Fruit fly (Drosophila melanogaster): ENCODE measurements around the gene Tango4.
A peak's percentile ranks its signal among the peaks of the same experiment; 100 is the strongest.

The Tango4 gene

dm6 chrX:12028825-12029514, 8.1 kb downstream of the Tango4 start, which contains the start of gene Usp7 (continued):
- TF ChIP-seq CG16813 (GFP tag; IDR thresholded peaks at IDR 0.05; ENCODE audit: partially characterized antibody) (peak; percentile 97), lola (GFP tag; optimal IDR thresholded peaks at IDR 0.05) (no peak), NC2β (GFP tag; optimal IDR thresholded peaks at IDR 0.05) (no peak), Ptx1 (GFP tag; IDR thresholded peaks at IDR 0.05) (no peak), sisA (GFP tag; IDR thresholded peaks at IDR 0.05) (no peak), sqz (GFP tag; optimal IDR thresholded peaks at IDR 0.05) (peak; percentile 11), CG4328 (GFP tag; optimal IDR thresholded peaks at IDR 0.05) (no peak), CG15696 (tag; optimal IDR thresholded peaks at IDR 0.05) (no peak), H15 (GFP tag; IDR thresholded peaks at IDR 0.05) (no peak), CG2712 (tag; optimal IDR thresholded peaks at IDR 0.05) (peak; percentile 48), CG6654 (GFP tag; optimal IDR thresholded peaks at IDR 0.05) (no peak), Dip2 (GFP tag; IDR thresholded peaks at IDR 0.05) (no peak), fd3F (GFP tag; optimal IDR thresholded peaks at IDR 0.05) (no peak), CG42726 (GFP tag; IDR thresholded peaks at IDR 0.05; ENCODE audit: partially characterized antibody) (peak; percentile 96), CG1024 (GFP tag; IDR thresholded peaks at IDR 0.05) (0 out of 2 replicates have a peak, but pooled peaks have one; percentile 13), BEAF-32 (GFP tag; optimal IDR thresholded peaks at IDR 0.05) (peak; percentile 91), gcm (GFP tag; optimal IDR thresholded peaks at IDR 0.05) (peak; percentile 8), ranshi (GFP tag; IDR thresholded peaks at IDR 0.05) (no peak), CG7963 (GFP tag; IDR thresholded peaks at IDR 0.05; ENCODE audit: partially characterized antibody) (peak; percentile 95), bowl (GFP tag; IDR thresholded peaks at IDR 0.05) (no peak), trh (GFP tag; optimal IDR thresholded peaks at IDR 0.05) (no peak), sens-2 (GFP tag; IDR thresholded peaks at IDR 0.05) (no peak), ash1 (GFP tag; optimal IDR thresholded peaks at IDR 0.05) (no peak), tio (GFP tag; optimal IDR thresholded peaks at IDR 0.05) (no peak), CG13287 (GFP tag; IDR thresholded peaks at IDR 0.05; ENCODE audit: partially characterized antibody) (peak; percentile 95), chinmo (GFP tag; IDR thresholded peaks at IDR 0.05; ENCODE audit: partially characterized antibody) (peak; percentile 97), bsh (GFP tag; optimal IDR thresholded peaks at IDR 0.05) (no peak), Spps (tag; optimal IDR thresholded peaks at IDR 0.05) (no peak), Dll (GFP tag; IDR thresholded peaks at IDR 0.05; ENCODE audit: partially characterized antibody) (peak; percentile 92), CG12769 (tag; optimal IDR thresholded peaks at IDR 0.05) (no peak), CG34422 (GFP tag; IDR thresholded peaks at IDR 0.05) (no peak), CG11398 (GFP tag; optimal IDR thresholded peaks at IDR 0.05) (no peak), CG31365 (tag; optimal IDR thresholded peaks at IDR 0.05) (no peak), Dref (GFP tag; IDR thresholded peaks at IDR 0.05) (peak; percentile 98), CG15269 (tag; optimal IDR thresholded peaks at IDR 0.05) (no peak), nau (GFP tag; optimal IDR thresholded peaks at IDR 0.05) (no peak), CG3838 (GFP tag; optimal IDR thresholded peaks at IDR 0.05) (no peak), CG13624 (GFP tag; optimal IDR thresholded peaks at IDR 0.05) (peak; percentile 29), CG11504 (tag; optimal IDR thresholded peaks at IDR 0.05) (no peak), CG10366 (GFP tag; IDR thresholded peaks at IDR 0.05) (no peak), ems (GFP tag; optimal IDR thresholded peaks at IDR 0.05) (no peak), CG7271 (tag; optimal IDR thresholded peaks at IDR 0.05) (no peak), CG17568 (GFP tag; optimal IDR thresholded peaks at IDR 0.05) (no peak), CG31388 (GFP tag; optimal IDR thresholded peaks at IDR 0.05) (no peak), CG1603 (tag; optimal IDR thresholded peaks at IDR 0.05) (no peak), CG8281 (tag; optimal IDR thresholded peaks at IDR 0.05) (no peak), CG6765 (GFP tag; optimal IDR thresholded peaks at IDR 0.05) (no peak), croc (GFP tag; conservative IDR thresholded peaks at IDR 0.05) (no peak), CG10654 (GFP tag; optimal IDR thresholded peaks at IDR 0.05) (no peak)

Measured in whole organism, embryonic.